Fruit fly (Drosophila melanogaster): ENCODE results near the gene GluRIIE.

dm6 chr3R:20596337-20596962 lies 52.1 kb downstream of the GluRIIE start:
- TF ChIP-seq psq (GFP tag; optimal IDR thresholded peaks at IDR 0.05) = no peak
- TF ChIP-seq sage (GFP tag; optimal IDR thresholded peaks at IDR 0.05) = no peak
- TF ChIP-seq Hr78 (GFP tag; optimal IDR thresholded peaks at IDR 0.05) = no peak
- TF ChIP-seq woc (GFP tag; optimal IDR thresholded peaks at IDR 0.05) = no peak
- no peak for TF ChIP-seq Vsx2 (GFP tag; optimal IDR thresholded peaks at IDR 0.05; ENCODE audit: partially characterized antibody)
- no peak for TF ChIP-seq Dfd (GFP tag; optimal IDR thresholded peaks at IDR 0.05)
- TF ChIP-seq br (GFP tag; optimal IDR thresholded peaks at IDR 0.05) = no peak
